Worm (Caenorhabditis elegans) whole organism, L4 larva: ENCODE measurements around the gene oac-7.
"Not testable (repeated sequence)": the region's sequence is repeated elsewhere in the genome, so short reads cannot be mapped to it uniquely, and the experiment has no call there.

Source experiments
- F26F4.8 ChIP-seq: fragments of 200-800 bp; sonication (Bioruptor generic); conservative IDR thresholded peaks from 2 replicates; pipeline ENCODE4 v1.3.6; 2022; ENCODE audit warnings: missing genetic modification characterization, missing compliant biosample characterization
- T20F7.1 ChIP-seq: fragments of 200-800 bp; sonication (Bioruptor generic); optimal IDR thresholded peaks from 2 replicates; lab custom pipeline; 2018; ENCODE audit warnings: mild to moderate bottlenecking, missing genetic modification characterization, missing compliant biosample characterization
- T26A8.4 ChIP-seq: fragments of 200-800 bp; sonication (Bioruptor generic); IDR thresholded peaks from 2 replicates; pipeline ENCODE4 v1.3.6; 2022; ENCODE audit warnings: missing genetic modification characterization, missing compliant biosample characterization
- Y105C5A.15 ChIP-seq: fragments of 200-800 bp; sonication (Bioruptor generic); IDR thresholded peaks from 2 replicates; pipeline ENCODE4 v1.3.6; 2022; ENCODE audit warnings: missing genetic modification characterization, missing compliant biosample characterization
- Y48G9A.11 ChIP-seq: fragments of 200-800 bp; sonication (Bioruptor generic); IDR thresholded peaks from 2 replicates; pipeline ENCODE4 v1.3.6; 2022; ENCODE audit warnings: missing genetic modification reagents, missing genetic modification characterization, missing compliant biosample characterization
- ZK337.2 ChIP-seq: fragments of 200-800 bp; sonication (Bioruptor generic); IDR thresholded peaks from 2 replicates; pipeline ENCODE4 v1.3.6; 2022; ENCODE audit warnings: missing genetic modification reagents, missing genetic modification characterization, missing compliant biosample characterization
- aha-1 ChIP-seq: fragments of 150-350 bp; peaks from one replicate; lab custom pipeline; 2014; ENCODE audit warnings: missing biosample characterization, missing genetic modification characterization
- ama-1 ChIP-seq: fragments of 150-350 bp; optimal IDR thresholded peaks from 2 replicates; lab custom pipeline; 2014; ENCODE audit warnings: inconsistent platforms, mixed read lengths
- arid-1 ChIP-seq: fragments of 200-800 bp; sonication (Bioruptor generic); conservative IDR thresholded peaks from 2 replicates; pipeline ENCODE4 v1.3.6; 2022; ENCODE audit warnings: missing genetic modification reagents, missing genetic modification characterization, missing compliant biosample characterization
- attf-4 ChIP-seq: sonication (generic microtip); optimal IDR thresholded peaks from 3 replicates; lab custom pipeline; 2017; ENCODE audit warnings: missing biosample characterization, missing genetic modification characterization
- ceh-20 ChIP-seq: fragments of 200-800 bp; sonication (Bioruptor generic); IDR thresholded peaks from 2 replicates; pipeline ENCODE4 v1.3.6; 2022; ENCODE audit warnings: missing genetic modification reagents, missing genetic modification characterization, missing compliant biosample characterization
- ceh-28 ChIP-seq: fragments of 150-350 bp; optimal IDR thresholded peaks from 2 replicates; lab custom pipeline; 2014; ENCODE audit warnings: missing biosample characterization, missing genetic modification reagents, missing genetic modification characterization
- daf-16 ChIP-seq, 3 experiments: sonication (generic microtip); optimal IDR thresholded peaks; 2 replicates each; lab custom pipeline; 2016 to 2017; ENCODE audit warnings: missing genetic modification characterization in 3 of 3, missing genetic modification reagents in 3 of 3, mild to moderate bottlenecking in 2 of 3, missing compliant biosample characterization in 2 of 3, missing biosample characterization in 1 of 3, moderate library complexity in 1 of 3
- dmd-6 ChIP-seq: fragments of 200-800 bp; sonication (Bioruptor generic); IDR thresholded peaks from 2 replicates; pipeline ENCODE4 v1.3.6; 2022; ENCODE audit warnings: missing genetic modification reagents, missing genetic modification characterization, missing compliant biosample characterization
- dmd-9 ChIP-seq: fragments of 200-800 bp; sonication (Bioruptor generic); IDR thresholded peaks from 2 replicates; pipeline ENCODE4 v1.3.6; 2022; ENCODE audit warnings: missing genetic modification reagents, missing genetic modification characterization, missing compliant biosample characterization
- dve-1 ChIP-seq: sonication (generic microtip); optimal IDR thresholded peaks from 2 replicates; lab custom pipeline; 2017; ENCODE audit warnings: antibody characterized with exemption, mild to moderate bottlenecking, missing genetic modification characterization, missing compliant biosample characterization; ENCODE audit not compliant: insufficient read depth
- hlh-11 ChIP-seq: fragments of 200-800 bp; sonication (Bioruptor generic); optimal IDR thresholded peaks from 2 replicates; lab custom pipeline; 2018; ENCODE audit warnings: mild to moderate bottlenecking, missing genetic modification characterization, missing compliant biosample characterization
- hlh-30 ChIP-seq: sonication (generic microtip); optimal IDR thresholded peaks from 2 replicates; lab custom pipeline; 2017; ENCODE audit warnings: antibody characterized with exemption, mild to moderate bottlenecking, missing genetic modification characterization, missing compliant biosample characterization; ENCODE audit not compliant: insufficient read depth
- lim-7 ChIP-seq: fragments of 200-800 bp; sonication (Bioruptor generic); IDR thresholded peaks from 2 replicates; pipeline ENCODE4 v1.3.6; 2022; ENCODE audit warnings: missing genetic modification characterization, missing compliant biosample characterization
- lin-29 ChIP-seq: fragments of 200-800 bp; sonication (Bioruptor generic); IDR thresholded peaks from 2 replicates; pipeline ENCODE4 v1.3.6; 2022; ENCODE audit warnings: missing genetic modification reagents, missing genetic modification characterization, missing compliant biosample characterization
- lin-38 ChIP-seq: fragments of 200-800 bp; sonication (Bioruptor generic); IDR thresholded peaks from 2 replicates; pipeline ENCODE4 v1.3.6; 2022; ENCODE audit warnings: missing genetic modification reagents, missing genetic modification characterization, missing compliant biosample characterization
- lin-39 ChIP-seq: fragments of 150-350 bp; optimal IDR thresholded peaks from 2 replicates; lab custom pipeline; 2014; ENCODE audit warnings: missing biosample characterization, missing genetic modification reagents, missing genetic modification characterization
- madf-9 ChIP-seq: fragments of 200-800 bp; sonication (Bioruptor generic); conservative IDR thresholded peaks from 2 replicates; pipeline ENCODE4 v1.3.6; 2022; ENCODE audit warnings: missing genetic modification reagents, missing genetic modification characterization, missing compliant biosample characterization
- mxl-3 ChIP-seq: fragments of 200-800 bp; sonication (Bioruptor generic); optimal IDR thresholded peaks from 2 replicates; lab custom pipeline; 2018; ENCODE audit warnings: mild to moderate bottlenecking, missing genetic modification characterization, missing compliant biosample characterization
- nhr-102 ChIP-seq: sonication (generic microtip); optimal IDR thresholded peaks from 2 replicates; lab custom pipeline; 2016; ENCODE audit warnings: mild to moderate bottlenecking, missing genetic modification characterization, moderate library complexity, missing compliant biosample characterization
- nhr-48 ChIP-seq: sonication (generic microtip); optimal IDR thresholded peaks from 2 replicates; lab custom pipeline; 2016; ENCODE audit warnings: mild to moderate bottlenecking, missing genetic modification characterization, missing compliant biosample characterization
- nhr-6 ChIP-seq: fragments of 150-350 bp; optimal IDR thresholded peaks from 2 replicates; lab custom pipeline; 2014; ENCODE audit warnings: missing biosample characterization, missing genetic modification characterization
- pha-4 ChIP-seq, 2 experiments: fragments of 150-350 bp in 1 of 2; fragments of 200-800 bp in 1 of 2; sonication (Bioruptor generic) in 1 of 2; IDR thresholded peaks in 1 of 2; optimal IDR thresholded peaks in 1 of 2; 2 replicates each; pipeline versions ENCODE4 v1.3.6 to Lab custom; 2014 to 2022; ENCODE audit warnings: missing genetic modification characterization in 2 of 2, missing genetic modification reagents in 2 of 2, missing biosample characterization in 1 of 2, missing compliant biosample characterization in 1 of 2
- php-3 ChIP-seq: fragments of 200-800 bp; sonication (Bioruptor generic); IDR thresholded peaks from 2 replicates; pipeline ENCODE4 v1.3.6; 2022; ENCODE audit warnings: missing genetic modification reagents, missing genetic modification characterization, missing compliant biosample characterization
- pqm-1 ChIP-seq: sonication (generic microtip); optimal IDR thresholded peaks from 2 replicates; lab custom pipeline; 2017; ENCODE audit warnings: missing biosample characterization, missing genetic modification characterization
- rbr-2 ChIP-seq: sonication (generic microtip); optimal IDR thresholded peaks from 2 replicates; lab custom pipeline; 2016; ENCODE audit warnings: missing genotype, missing genetic modification characterization, missing compliant biosample characterization
- saeg-2 ChIP-seq: fragments of 200-800 bp; sonication (Bioruptor generic); IDR thresholded peaks from 2 replicates; pipeline ENCODE4 v1.3.6; 2022; ENCODE audit warnings: missing genetic modification reagents, missing genetic modification characterization, missing compliant biosample characterization
- sdz-12 ChIP-seq: fragments of 200-800 bp; sonication (Bioruptor generic); optimal IDR thresholded peaks from 2 replicates; lab custom pipeline; 2018; ENCODE audit warnings: mild to moderate bottlenecking, missing genetic modification characterization, missing compliant biosample characterization
- snpc-1.2 ChIP-seq: fragments of 200-800 bp; sonication (Bioruptor generic); IDR thresholded peaks from 2 replicates; pipeline ENCODE4 v1.3.6; 2022; ENCODE audit warnings: missing genetic modification reagents, missing genetic modification characterization, missing compliant biosample characterization
- snpc-4 ChIP-seq: fragments of 150-350 bp; optimal IDR thresholded peaks from 2 replicates; lab custom pipeline; 2014; ENCODE audit warnings: missing biosample characterization, missing genetic modification characterization
- tra-1 ChIP-seq: fragments of 200-800 bp; sonication (Bioruptor generic); IDR thresholded peaks from 2 replicates; pipeline ENCODE4 v1.3.6; 2022; ENCODE audit warnings: missing genetic modification reagents, missing genetic modification characterization, missing compliant biosample characterization
- unc-130 ChIP-seq: sonication (generic microtip); optimal IDR thresholded peaks from 2 replicates; lab custom pipeline; 2016; ENCODE audit warnings: missing genetic modification reagents, missing genetic modification characterization, missing compliant biosample characterization
- vab-7 ChIP-seq: fragments of 200-800 bp; sonication (Bioruptor generic); IDR thresholded peaks from 2 replicates; pipeline ENCODE4 v1.3.6; 2022; ENCODE audit warnings: missing genetic modification reagents, missing genetic modification characterization, missing compliant biosample characterization
- zfp-3 ChIP-seq: fragments of 200-800 bp; sonication (Bioruptor generic); conservative IDR thresholded peaks from 2 replicates; pipeline ENCODE4 v1.3.6; 2022; ENCODE audit warnings: missing genetic modification reagents, missing genetic modification characterization, missing compliant biosample characterization
- zip-11 ChIP-seq: fragments of 200-800 bp; sonication (Bioruptor generic); IDR thresholded peaks from 2 replicates; pipeline ENCODE4 v1.3.6; 2022; ENCODE audit warnings: missing genetic modification characterization, missing compliant biosample characterization

oac-7 gene

DNA sequence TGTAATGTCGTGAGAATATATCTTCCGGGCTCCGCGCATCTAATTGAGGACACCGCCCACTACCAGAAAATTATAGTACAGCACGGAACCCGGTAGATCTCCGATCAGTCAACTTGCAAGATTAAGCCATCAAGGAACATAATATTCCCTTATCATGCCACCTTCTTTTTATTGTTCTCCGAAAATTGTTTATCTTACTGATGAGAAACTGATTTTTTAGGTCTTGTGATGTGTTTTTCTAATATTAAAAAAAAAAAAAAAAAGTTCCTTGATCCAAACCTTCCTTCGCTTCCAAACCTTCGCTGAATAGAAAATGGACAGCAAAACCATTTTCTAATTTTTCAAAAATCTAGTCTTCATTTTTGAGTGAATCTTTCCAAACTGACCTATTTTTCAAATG lies 19.2 kb downstream of the oac-7 start, which contains the start of gene F57G8.7:
F57G8.7 (plus strand) TSS at position 301 of the 400 bp plus-strand sequence.
- TF ChIP-seq ceh-20 (no peak), unc-130 (GFP tag; lab: Kevin White, UChicago) (no peak), ama-1 (lab: Kevin White, UChicago) (no peak), zfp-3 (GFP tag; lab: Robert Waterston, UW) (no peak), T26A8.4 (GFP tag; lab: Robert Waterston, UW) (no peak), attf-4 (tag; lab: Kevin White, UChicago) (no peak)

DNA sequence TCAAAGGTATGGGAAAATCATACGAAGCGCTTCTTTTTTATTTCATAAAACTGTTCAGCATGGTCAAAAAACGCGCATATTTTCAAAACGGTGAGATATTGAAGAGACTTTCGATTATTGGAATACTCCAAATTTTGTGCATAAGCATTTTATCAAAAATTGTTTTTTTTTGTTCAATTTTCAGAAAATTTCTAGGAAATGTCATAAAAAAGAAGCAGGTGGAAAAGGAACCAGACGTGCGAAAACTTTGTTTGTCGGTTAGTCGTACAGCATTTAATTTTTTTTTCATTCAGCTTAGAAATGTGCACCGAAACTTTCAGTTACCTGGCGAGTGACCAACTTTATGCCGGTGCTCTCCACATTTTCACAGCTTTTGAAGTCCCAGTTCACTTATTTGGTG lies 23.8 kb downstream of the oac-7 start, which contains the start of gene srh-167:
srh-167 (plus strand) TSS at position 301 of the 400 bp plus-strand sequence.
- no peak for TF ChIP-seq rbr-2 (tag; lab: Kevin White, UChicago)
- TF ChIP-seq dmd-9 (GFP tag; lab: Robert Waterston, UW): no peak
- TF ChIP-seq saeg-2 (GFP tag; lab: Robert Waterston, UW): no peak
- TF ChIP-seq ama-1 (lab: Kevin White, UChicago): no peak
- no peak for TF ChIP-seq T20F7.1 (GFP tag; lab: Kevin White, UChicago)
- TF ChIP-seq snpc-4 (tag; lab: Kevin White, UChicago): no peak
- no peak for TF ChIP-seq Y48G9A.11 (GFP tag; lab: Robert Waterston, UW)
- TF ChIP-seq sdz-12 (GFP tag; lab: Kevin White, UChicago): no peak
- no peak for TF ChIP-seq lin-29 (GFP tag; lab: Robert Waterston, UW)
- TF ChIP-seq, all 104 proteins: peak for 0

DNA sequence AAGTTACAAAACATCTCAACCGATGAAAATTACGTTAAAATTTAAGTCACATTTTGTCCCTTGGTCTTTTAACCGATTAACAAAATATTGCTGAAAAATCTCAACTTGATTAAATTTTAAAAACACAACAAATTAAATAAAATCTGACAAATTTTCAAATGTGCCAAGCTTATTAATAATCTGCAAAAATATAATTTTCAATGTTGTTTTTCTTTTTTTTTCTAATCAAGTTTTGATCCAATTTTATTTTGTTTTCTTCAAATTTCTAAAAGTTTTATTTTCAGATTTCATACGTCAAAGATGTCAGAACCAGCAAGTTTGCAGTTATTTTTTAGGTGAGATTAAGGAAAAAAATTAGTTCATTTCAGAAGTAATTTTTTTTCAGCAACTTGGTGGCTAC lies 26.7 kb downstream of the oac-7 start, which contains the start of gene srw-87:
srw-87 (plus strand) TSS at position 301 of the 400 bp plus-strand sequence.
- no peak for TF ChIP-seq lin-39 (tag; lab: Kevin White, UChicago)
- TF ChIP-seq pqm-1 (tag; lab: Kevin White, UChicago): no peak
- no peak for TF ChIP-seq mxl-3 (GFP tag; lab: Kevin White, UChicago)
- no peak for TF ChIP-seq daf-16 (GFP tag; optimal IDR thresholded peaks at IDR 0.05; lab: Kevin White, UChicago)
- no peak for TF ChIP-seq daf-16 (tag; optimal IDR thresholded peaks at IDR 0.05; lab: Kevin White, UChicago)
- TF ChIP-seq Y48G9A.11 (GFP tag; lab: Robert Waterston, UW): no peak
- no peak for TF ChIP-seq nhr-48 (tag; lab: Kevin White, UChicago)
- TF ChIP-seq ceh-20: no peak
- no peak for TF ChIP-seq madf-9
- TF ChIP-seq ceh-28: no peak
- no peak for TF ChIP-seq nhr-6 (tag; lab: Kevin White, UChicago)

DNA sequence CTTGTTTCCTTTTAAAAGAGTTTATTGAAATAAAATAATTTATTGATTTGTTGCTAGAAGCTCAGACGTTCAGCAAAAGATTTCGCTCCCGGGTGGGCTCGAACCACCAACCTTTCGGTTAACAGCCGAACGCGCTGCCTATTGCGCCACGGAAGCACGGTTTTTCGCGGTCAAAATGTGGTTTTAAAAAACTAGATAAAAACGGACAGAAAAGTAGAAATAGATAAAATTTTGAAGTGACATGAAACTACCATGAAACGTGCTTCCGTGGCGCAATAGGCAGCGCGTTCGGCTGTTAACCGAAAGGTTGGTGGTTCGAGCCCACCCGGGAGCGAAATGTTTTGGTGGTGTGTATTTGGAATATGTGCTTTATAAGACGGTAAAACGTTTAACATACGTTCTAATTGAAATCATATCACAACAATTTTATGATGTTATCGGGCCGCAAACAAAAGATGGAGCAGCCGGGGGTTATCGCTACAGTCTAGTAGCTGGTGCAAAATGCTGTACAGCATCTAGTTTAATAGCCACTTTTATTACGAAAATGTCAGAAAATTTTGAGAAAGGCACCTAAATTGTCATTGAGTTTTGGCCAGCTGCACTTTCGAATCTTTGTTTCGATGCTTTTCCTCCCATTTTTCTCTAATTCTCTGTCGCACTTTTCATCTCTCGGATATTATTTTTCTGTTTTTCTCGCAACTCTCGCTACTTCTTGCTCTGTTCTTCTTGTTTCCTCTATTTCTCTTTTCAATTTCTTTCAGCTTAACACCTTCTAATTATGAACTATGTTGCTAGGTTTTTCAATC lies 28.9 kb downstream of the oac-7 start, which contains the start of gene slc-9B.2:
slc-9B.2 (plus strand) TSS at position 756 of the 806 bp plus-strand sequence.
- TF ChIP-seq F26F4.8 (GFP tag; lab: Robert Waterston, UW): 0 out of 2 replicates have a peak, but pooled peaks have one; percentile 37
- not testable (repeated sequence) for TF ChIP-seq daf-16 (GFP tag; optimal IDR thresholded peaks at IDR 0.05; lab: Kevin White, UChicago); pha-4 (tag; optimal IDR thresholded peaks at IDR 0.05; lab: Kevin White, UChicago)
- TF ChIP-seq daf-16 (tag; optimal IDR thresholded peaks at IDR 0.05; lab: Kevin White, UChicago): peak; percentile 73
- peak; percentile 1 for TF ChIP-seq unc-130 (GFP tag; lab: Kevin White, UChicago)
- peak; percentile 66 for TF ChIP-seq dmd-6 (GFP tag; lab: Robert Waterston, UW)
- peak; percentile 54; the same call in 1 of the 2 replicates for TF ChIP-seq vab-7 (GFP tag; lab: Robert Waterston, UW)
- TF ChIP-seq tra-1 (GFP tag; lab: Robert Waterston, UW): 0 out of 2 replicates have a peak, but pooled peaks have one; percentile 55
- TF ChIP-seq hlh-11 (tag; lab: Kevin White, UChicago): peak; percentile 39
- TF ChIP-seq snpc-1.2 (GFP tag; lab: Robert Waterston, UW): peak; percentile 76
- 0 out of 2 replicates have a peak, but pooled peaks have one; percentile 26 for TF ChIP-seq zip-11 (GFP tag; lab: Robert Waterston, UW)
- peak; percentile 65 for TF ChIP-seq lim-7
- TF ChIP-seq pha-4 (GFP tag; IDR thresholded peaks at IDR 0.05; lab: Robert Waterston, UW): peak; percentile 68; the same call in 1 of the 2 replicates
- TF ChIP-seq hlh-30 (tag; lab: Kevin White, UChicago): peak; percentile 8
- 0 out of 2 replicates have a peak, but pooled peaks have one; percentile 57 for TF ChIP-seq arid-1 (GFP tag; lab: Robert Waterston, UW)
- 0 out of 2 replicates have a peak, but pooled peaks have one; percentile 60 for TF ChIP-seq Y105C5A.15 (GFP tag; lab: Robert Waterston, UW)
- peak; percentile 38 for TF ChIP-seq dve-1 (tag; lab: Kevin White, UChicago)
- TF ChIP-seq lin-38 (GFP tag; lab: Robert Waterston, UW): peak; percentile 58
- TF ChIP-seq nhr-102 (tag; lab: Kevin White, UChicago): peak; percentile 44
- peak; percentile 15 for TF ChIP-seq aha-1
- TF ChIP-seq php-3 (GFP tag; lab: Robert Waterston, UW): peak; percentile 86
- TF ChIP-seq ZK337.2 (GFP tag; lab: Robert Waterston, UW): 0 out of 2 replicates have a peak, but pooled peaks have one; percentile 39
- peak; percentile 72 for TF ChIP-seq nhr-48 (tag; lab: Kevin White, UChicago)
